Worm (Caenorhabditis elegans) whole organism, L4 larva: ENCODE results near the gene sre-20.

Experiments
- F10B5.3 ChIP-seq: sonication (generic microtip); optimal IDR thresholded peaks from 2 replicates; lab custom pipeline; 2016; ENCODE audit warnings: mild to moderate bottlenecking, missing genetic modification characterization, missing compliant biosample characterization
- F26F4.8 ChIP-seq: fragments of 200-800 bp; sonication (Bioruptor generic); conservative IDR thresholded peaks from 2 replicates; pipeline ENCODE4 v1.3.6; 2022; ENCODE audit warnings: missing genetic modification characterization, missing compliant biosample characterization
- F44E2.7 ChIP-seq: fragments of 200-800 bp; sonication (Bioruptor generic); IDR thresholded peaks from 2 replicates; pipeline ENCODE4 v2.1.2; 2022; ENCODE audit warnings: missing genetic modification characterization, missing compliant biosample characterization
- F49E8.2 ChIP-seq: sonication (generic microtip); optimal IDR thresholded peaks from 2 replicates; lab custom pipeline; 2016; ENCODE audit warnings: missing compliant biosample characterization, mild to moderate bottlenecking, missing genetic modification characterization, borderline replicate concordance
- R02D3.7 ChIP-seq: fragments of 150-350 bp; sonication (generic microtip); optimal IDR thresholded peaks from 3 replicates; lab custom pipeline; 2014; ENCODE audit warnings: missing biosample characterization, missing genetic modification characterization
- Y105C5A.15 ChIP-seq: fragments of 200-800 bp; sonication (Bioruptor generic); IDR thresholded peaks from 2 replicates; pipeline ENCODE4 v1.3.6; 2022; ENCODE audit warnings: missing genetic modification characterization, missing compliant biosample characterization
- ZK337.2 ChIP-seq: fragments of 200-800 bp; sonication (Bioruptor generic); IDR thresholded peaks from 2 replicates; pipeline ENCODE4 v1.3.6; 2022; ENCODE audit warnings: missing genetic modification reagents, missing genetic modification characterization, missing compliant biosample characterization
- ZK546.5 ChIP-seq, 2 experiments: sonication (generic microtip); optimal IDR thresholded peaks; 2 replicates each; lab custom pipeline; 2017; ENCODE audit warnings: missing biosample characterization in 2 of 2, missing genetic modification characterization in 2 of 2
- aha-1 ChIP-seq: fragments of 150-350 bp; peaks from one replicate; lab custom pipeline; 2014; ENCODE audit warnings: missing biosample characterization, missing genetic modification characterization
- ceh-28 ChIP-seq: fragments of 150-350 bp; optimal IDR thresholded peaks from 2 replicates; lab custom pipeline; 2014; ENCODE audit warnings: missing biosample characterization, missing genetic modification reagents, missing genetic modification characterization
- daf-12 ChIP-seq: fragments of 150-350 bp; optimal IDR thresholded peaks from 2 replicates; lab custom pipeline; 2014; ENCODE audit warnings: missing biosample characterization, missing genetic modification reagents, missing genetic modification characterization
- daf-16 ChIP-seq, 3 experiments: sonication (generic microtip); optimal IDR thresholded peaks; 2 replicates each; lab custom pipeline; 2016 to 2017; ENCODE audit warnings: missing genetic modification characterization in 3 of 3, missing genetic modification reagents in 3 of 3, mild to moderate bottlenecking in 2 of 3, missing compliant biosample characterization in 2 of 3, missing biosample characterization in 1 of 3, moderate library complexity in 1 of 3
- daf-8 ChIP-seq: fragments of 200-800 bp; sonication (Bioruptor generic); IDR thresholded peaks from 2 replicates; pipeline ENCODE4 v1.3.6; 2022; ENCODE audit warnings: missing genetic modification characterization, missing compliant biosample characterization
- dmd-6 ChIP-seq: fragments of 200-800 bp; sonication (Bioruptor generic); IDR thresholded peaks from 2 replicates; pipeline ENCODE4 v1.3.6; 2022; ENCODE audit warnings: missing genetic modification reagents, missing genetic modification characterization, missing compliant biosample characterization
- dmd-8 ChIP-seq: fragments of 200-800 bp; sonication (Bioruptor generic); IDR thresholded peaks from 2 replicates; pipeline ENCODE4 v1.3.6; 2022; ENCODE audit warnings: missing genetic modification characterization, missing compliant biosample characterization
- dmd-9 ChIP-seq: fragments of 200-800 bp; sonication (Bioruptor generic); IDR thresholded peaks from 2 replicates; pipeline ENCODE4 v1.3.6; 2022; ENCODE audit warnings: missing genetic modification reagents, missing genetic modification characterization, missing compliant biosample characterization
- dve-1 ChIP-seq: sonication (generic microtip); optimal IDR thresholded peaks from 2 replicates; lab custom pipeline; 2017; ENCODE audit warnings: antibody characterized with exemption, mild to moderate bottlenecking, missing genetic modification characterization, missing compliant biosample characterization; ENCODE audit not compliant: insufficient read depth
- egl-27 ChIP-seq: sonication (generic microtip); optimal IDR thresholded peaks from 3 replicates; lab custom pipeline; 2017; ENCODE audit warnings: missing biosample characterization, missing genetic modification reagents, missing genetic modification characterization
- egl-43 ChIP-seq: fragments of 200-800 bp; sonication (Bioruptor generic); IDR thresholded peaks from 2 replicates; pipeline ENCODE4 v1.3.6; 2022; ENCODE audit warnings: missing genetic modification reagents, missing genetic modification characterization, missing compliant biosample characterization
- hif-1 ChIP-seq, 2 experiments: sonication (generic microtip); optimal IDR thresholded peaks; 2 replicates each; lab custom pipeline; 2016 to 2017; ENCODE audit warnings: missing compliant biosample characterization in 2 of 2, missing genetic modification characterization in 2 of 2, missing genetic modification reagents in 2 of 2, missing genotype in 2 of 2, mild to moderate bottlenecking in 1 of 2
- hlh-11 ChIP-seq: fragments of 200-800 bp; sonication (Bioruptor generic); optimal IDR thresholded peaks from 2 replicates; lab custom pipeline; 2018; ENCODE audit warnings: mild to moderate bottlenecking, missing genetic modification characterization, missing compliant biosample characterization
- hlh-30 ChIP-seq: sonication (generic microtip); optimal IDR thresholded peaks from 2 replicates; lab custom pipeline; 2017; ENCODE audit warnings: antibody characterized with exemption, mild to moderate bottlenecking, missing genetic modification characterization, missing compliant biosample characterization; ENCODE audit not compliant: insufficient read depth
- hmg-1.1 ChIP-seq: fragments of 200-800 bp; sonication (Bioruptor generic); IDR thresholded peaks from 2 replicates; pipeline ENCODE4 v1.3.6; 2022; ENCODE audit warnings: missing genetic modification reagents, missing genetic modification characterization, missing compliant biosample characterization
- jun-1 ChIP-seq: fragments of 150-350 bp; optimal IDR thresholded peaks from 2 replicates; lab custom pipeline; 2014; ENCODE audit warnings: missing biosample characterization, missing genetic modification reagents, missing genetic modification characterization
- lin-1 ChIP-seq: fragments of 200-800 bp; sonication (Bioruptor generic); IDR thresholded peaks from 2 replicates; pipeline ENCODE4 v1.3.6; 2022; ENCODE audit warnings: missing genetic modification reagents, missing genetic modification characterization, missing compliant biosample characterization
- lsy-2 ChIP-seq, 2 experiments: fragments of 150-350 bp in 1 of 2; sonication (generic microtip) in 1 of 2; optimal IDR thresholded peaks; 2 replicates each; lab custom pipeline; 2014 to 2017; ENCODE audit warnings: missing biosample characterization in 2 of 2, missing genetic modification characterization in 2 of 2
- madf-5 ChIP-seq, 2 experiments: fragments of 200-800 bp; sonication (Bioruptor generic); IDR thresholded peaks; 2 replicates each; pipeline ENCODE4 v1.3.6; 2022; ENCODE audit warnings: missing compliant biosample characterization in 2 of 2, missing genetic modification characterization in 2 of 2
- mdl-1 ChIP-seq, 2 experiments: fragments of 150-350 bp in 1 of 2; sonication (generic microtip) in 1 of 2; optimal IDR thresholded peaks; 2 replicates each; lab custom pipeline; 2014 to 2017; ENCODE audit warnings: missing biosample characterization in 2 of 2, missing genetic modification characterization in 2 of 2
- mep-1 ChIP-seq: fragments of 150-350 bp; sonication (generic microtip); optimal IDR thresholded peaks from 3 replicates; lab custom pipeline; 2014; ENCODE audit warnings: missing biosample characterization, missing genetic modification characterization
- mxl-2 ChIP-seq: fragments of 200-800 bp; sonication (Bioruptor generic); conservative IDR thresholded peaks from 2 replicates; pipeline ENCODE4 v1.3.6; 2022; ENCODE audit warnings: missing genetic modification reagents, missing genetic modification characterization, missing compliant biosample characterization
- nhr-102 ChIP-seq: sonication (generic microtip); optimal IDR thresholded peaks from 2 replicates; lab custom pipeline; 2016; ENCODE audit warnings: mild to moderate bottlenecking, missing genetic modification characterization, moderate library complexity, missing compliant biosample characterization
- nhr-11 ChIP-seq: fragments of 150-350 bp; optimal IDR thresholded peaks from 2 replicates; lab custom pipeline; 2014; ENCODE audit warnings: missing biosample characterization, missing genetic modification characterization
- nhr-237 ChIP-seq: sonication (generic microtip); optimal IDR thresholded peaks from 2 replicates; lab custom pipeline; 2017; ENCODE audit warnings: missing biosample characterization, missing genetic modification characterization
- nhr-28 ChIP-seq: fragments of 150-350 bp; optimal IDR thresholded peaks from 2 replicates; lab custom pipeline; 2014; ENCODE audit warnings: missing biosample characterization, missing genetic modification characterization
- nhr-41 ChIP-seq: fragments of 200-800 bp; sonication (Bioruptor generic); IDR thresholded peaks from 2 replicates; pipeline ENCODE4 v1.3.6; 2022; ENCODE audit warnings: missing genetic modification reagents, missing genetic modification characterization, missing compliant biosample characterization
- nhr-6 ChIP-seq: fragments of 150-350 bp; optimal IDR thresholded peaks from 2 replicates; lab custom pipeline; 2014; ENCODE audit warnings: missing biosample characterization, missing genetic modification characterization
- nhr-77 ChIP-seq: fragments of 150-350 bp; optimal IDR thresholded peaks from 2 replicates; lab custom pipeline; 2014; ENCODE audit warnings: missing biosample characterization, missing genetic modification characterization
- php-3 ChIP-seq: fragments of 200-800 bp; sonication (Bioruptor generic); IDR thresholded peaks from 2 replicates; pipeline ENCODE4 v1.3.6; 2022; ENCODE audit warnings: missing genetic modification reagents, missing genetic modification characterization, missing compliant biosample characterization
- rbr-2 ChIP-seq: sonication (generic microtip); optimal IDR thresholded peaks from 2 replicates; lab custom pipeline; 2016; ENCODE audit warnings: missing genotype, missing genetic modification characterization, missing compliant biosample characterization
- tag-97 ChIP-seq: fragments of 200-800 bp; sonication (Bioruptor generic); IDR thresholded peaks from 2 replicates; pipeline ENCODE4 v1.3.6; 2022; ENCODE audit warnings: missing genetic modification characterization, missing compliant biosample characterization
- tra-1 ChIP-seq: fragments of 200-800 bp; sonication (Bioruptor generic); IDR thresholded peaks from 2 replicates; pipeline ENCODE4 v1.3.6; 2022; ENCODE audit warnings: missing genetic modification reagents, missing genetic modification characterization, missing compliant biosample characterization
- unc-130 ChIP-seq: sonication (generic microtip); optimal IDR thresholded peaks from 2 replicates; lab custom pipeline; 2016; ENCODE audit warnings: missing genetic modification reagents, missing genetic modification characterization, missing compliant biosample characterization
- unc-39 ChIP-seq: sonication (generic microtip); optimal IDR thresholded peaks from 2 replicates; lab custom pipeline; 2017; ENCODE audit warnings: missing biosample characterization, missing genetic modification characterization
- unc-62 ChIP-seq, 3 experiments: fragments of 150-350 bp in 1 of 3; sonication (generic microtip); optimal IDR thresholded peaks in 2 of 3; peaks in 1 of 3; 1 replicate in 1 of 3; 2 replicates in 2 of 3; lab custom pipeline; 2014 to 2017; ENCODE audit warnings: missing biosample characterization in 3 of 3, missing genetic modification characterization in 3 of 3, missing genetic modification reagents in 3 of 3, missing genotype in 1 of 3
- zag-1 ChIP-seq: fragments of 150-350 bp; optimal IDR thresholded peaks from 2 replicates; lab custom pipeline; 2014; ENCODE audit warnings: missing biosample characterization, missing genetic modification characterization
- zfp-2 ChIP-seq: sonication (generic microtip); optimal IDR thresholded peaks from 2 replicates; lab custom pipeline; 2016; ENCODE audit warnings: mild to moderate bottlenecking, missing genetic modification characterization, missing compliant biosample characterization
- ztf-7 ChIP-seq: fragments of 150-350 bp; optimal IDR thresholded peaks from 2 replicates; lab custom pipeline; 2014; ENCODE audit warnings: missing biosample characterization, missing genetic modification characterization

Gene sre-20

DNA sequence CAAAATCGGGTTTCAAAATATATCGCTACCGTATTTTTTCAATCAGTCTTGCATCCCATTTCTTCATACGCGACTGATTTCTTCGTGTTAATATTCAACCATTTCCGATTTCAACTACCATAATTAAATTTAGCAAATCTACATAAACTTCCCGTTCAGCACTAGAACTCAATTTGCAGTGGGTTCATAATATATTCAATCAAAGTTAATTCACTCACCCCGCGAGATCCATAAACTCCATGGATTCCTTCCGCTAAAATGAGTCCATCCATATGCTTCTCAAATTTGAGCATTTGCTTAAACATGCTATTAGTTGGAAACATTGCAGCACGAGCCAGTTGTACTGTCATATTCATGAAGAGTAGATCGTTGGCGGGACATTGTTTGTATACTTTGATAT lies 33.7 kb upstream of the sre-20 start:
- TF ChIP-seq unc-62 (GFP tag; optimal IDR thresholded peaks at IDR 0.05 in 1 of 2; lab: Kevin White, UChicago) (peak in 1 of 2 experiments; percentile 10), unc-62 (tag; optimal IDR thresholded peaks at IDR 0.05; lab: Kevin White, UChicago) (no peak), egl-43 (GFP tag; lab: Robert Waterston, UW) (no peak)

DNA sequence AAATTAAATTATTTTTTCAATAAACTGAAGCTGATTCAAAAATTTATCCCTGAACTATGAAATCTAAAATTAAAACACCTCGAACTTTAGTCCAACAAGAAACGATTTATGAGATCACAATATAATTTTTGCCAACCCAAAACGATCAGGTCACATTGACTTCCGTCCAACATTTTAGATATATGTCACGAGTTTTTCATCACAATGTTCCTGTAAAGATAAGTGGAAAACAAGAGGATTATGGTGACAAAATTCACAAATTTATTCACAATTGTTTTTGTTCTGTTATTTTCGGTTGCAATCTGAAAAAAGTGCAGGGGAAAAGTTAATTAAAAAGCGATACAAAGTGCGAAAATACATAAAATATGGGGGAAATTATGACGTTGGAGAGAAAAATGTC lies 31.9 kb upstream of the sre-20 start:
- TF ChIP-seq hmg-1.1 (GFP tag; lab: Robert Waterston, UW) (no peak), ZK546.5 (tag; optimal IDR thresholded peaks at IDR 0.05; lab: Kevin White, UChicago) (no peak), unc-39 (tag; lab: Kevin White, UChicago) (no peak), lsy-2 (tag; optimal IDR thresholded peaks at IDR 0.05; lab: Kevin White, UChicago) (peak; percentile 12 to 47), hlh-30 (tag; lab: Kevin White, UChicago) (peak; percentile 37), lin-1 (GFP tag; lab: Robert Waterston, UW) (no peak), hif-1 (tag; optimal IDR thresholded peaks at IDR 0.05; lab: Kevin White, UChicago) (no peak), mep-1 (tag; lab: Kevin White, UChicago) (peak; percentile 4), tra-1 (GFP tag; lab: Robert Waterston, UW) (no peak), ZK337.2 (GFP tag; lab: Robert Waterston, UW) (no peak), daf-12 (tag; lab: Kevin White, UChicago) (no peak), unc-62 (GFP tag; optimal IDR thresholded peaks at IDR 0.05 in 1 of 2; lab: Kevin White, UChicago) (peak in 1 of 2 experiments; percentile 74), unc-62 (tag; optimal IDR thresholded peaks at IDR 0.05; lab: Kevin White, UChicago) (no peak), php-3 (no peak)

DNA sequence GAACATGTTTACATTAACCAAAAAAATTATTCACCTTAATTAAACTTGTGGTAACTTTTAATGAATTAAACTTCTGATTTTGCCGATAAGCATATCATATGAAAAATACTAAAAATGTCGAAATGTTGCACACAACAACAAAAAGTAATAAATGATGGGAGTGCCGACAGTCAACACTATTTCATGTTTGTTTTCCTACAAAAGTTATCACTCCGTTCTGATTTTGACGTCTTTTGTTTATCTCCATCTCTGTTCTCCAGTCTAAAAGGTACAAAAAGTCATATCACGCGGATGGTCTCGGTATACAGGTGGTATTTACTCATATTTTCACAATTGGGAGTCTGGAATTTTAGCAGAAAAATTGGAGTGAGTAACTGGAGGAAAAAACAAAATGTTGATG lies 30.6 kb upstream of the sre-20 start:
- TF ChIP-seq nhr-237 (tag; lab: Kevin White, UChicago): no peak
- TF ChIP-seq dve-1 (tag; lab: Kevin White, UChicago): peak; percentile 52
- no peak for TF ChIP-seq hif-1 (tag; optimal IDR thresholded peaks at IDR 0.05; lab: Kevin White, UChicago)
- TF ChIP-seq ztf-7: no peak
- peak; percentile 45 for TF ChIP-seq nhr-6 (tag; lab: Kevin White, UChicago)
- TF ChIP-seq nhr-102 (tag; lab: Kevin White, UChicago): no peak
- TF ChIP-seq nhr-41 (GFP tag; lab: Robert Waterston, UW): no peak
- no peak for TF ChIP-seq F44E2.7 (GFP tag; lab: Robert Waterston, UW)
- TF ChIP-seq mdl-1 (tag; optimal IDR thresholded peaks at IDR 0.05; lab: Kevin White, UChicago): peak in 1 of 2 experiments; percentile 19
- TF ChIP-seq zfp-2 (tag; lab: Kevin White, UChicago): no peak
- TF ChIP-seq ceh-28 (tag; lab: Kevin White, UChicago): no peak
- TF ChIP-seq madf-5 (GFP tag; IDR thresholded peaks at IDR 0.05; lab: Robert Waterston, UW): no peak
- no peak for TF ChIP-seq daf-16 (GFP tag; optimal IDR thresholded peaks at IDR 0.05; lab: Kevin White, UChicago)
- peak; percentile 89 for TF ChIP-seq daf-16 (tag; optimal IDR thresholded peaks at IDR 0.05; lab: Kevin White, UChicago)
- no peak for TF ChIP-seq mep-1 (tag; lab: Kevin White, UChicago)
- peak; percentile 0 for TF ChIP-seq hlh-11
- no peak for TF ChIP-seq daf-8
- no peak for TF ChIP-seq jun-1 (tag; lab: Kevin White, UChicago)
- no peak for TF ChIP-seq tag-97 (GFP tag; lab: Robert Waterston, UW)
- TF ChIP-seq unc-130 (GFP tag; lab: Kevin White, UChicago): no peak
- peak; percentile 32 for TF ChIP-seq nhr-77
- no peak for TF ChIP-seq dmd-8 (GFP tag; lab: Robert Waterston, UW)
- no peak for TF ChIP-seq R02D3.7
- TF ChIP-seq nhr-11 (tag; lab: Kevin White, UChicago): no peak
- TF ChIP-seq dmd-6 (GFP tag; lab: Robert Waterston, UW): no peak
- TF ChIP-seq egl-27 (tag; lab: Kevin White, UChicago): no peak
- TF ChIP-seq dmd-9 (GFP tag; lab: Robert Waterston, UW): no peak
- peak; percentile 60 for TF ChIP-seq nhr-28
- TF ChIP-seq mxl-2: no peak
- TF ChIP-seq F10B5.3 (tag; lab: Kevin White, UChicago): no peak
- no peak for TF ChIP-seq Y105C5A.15
- TF ChIP-seq rbr-2 (tag; lab: Kevin White, UChicago): no peak
- TF ChIP-seq php-3: peak; percentile 22; the same call in 1 of the 2 replicates
- TF ChIP-seq zag-1: no peak
- TF ChIP-seq aha-1 (tag; lab: Kevin White, UChicago): no peak
- no peak for TF ChIP-seq F26F4.8 (GFP tag; lab: Robert Waterston, UW)
- no peak for TF ChIP-seq F49E8.2 (tag; lab: Kevin White, UChicago)
